Fruit fly (Drosophila melanogaster): ENCODE measurements around the gene Daxx.

The Daxx gene

dm6 chr2L:6465497-6465896 lies 15.2 kb upstream of the Daxx start, which contains the start of gene Rchy1 (continued):
- TF ChIP-seq achi (GFP tag; optimal IDR thresholded peaks at IDR 0.05) (no peak), CG6792 (GFP tag; optimal IDR thresholded peaks at IDR 0.05) (no peak), topi (GFP tag; optimal IDR thresholded peaks at IDR 0.05) (no peak), CG10631 (GFP tag; optimal IDR thresholded peaks at IDR 0.05) (no peak), CG4318 (GFP tag; optimal IDR thresholded peaks at IDR 0.05) (no peak), lz (GFP tag; optimal IDR thresholded peaks at IDR 0.05) (no peak), ss (GFP tag; optimal IDR thresholded peaks at IDR 0.05) (peak in 1 of 2 experiments; percentile 25), CG11762 (GFP tag; optimal IDR thresholded peaks at IDR 0.05; ENCODE audit: insufficient read depth) (no peak), CG31627 (GFP tag; optimal IDR thresholded peaks at IDR 0.05) (no peak), Gug (GFP tag; IDR thresholded peaks at IDR 0.05) (no peak), dsx (GFP tag; optimal IDR thresholded peaks at IDR 0.05; ENCODE audit: poor library complexity, severe bottlenecking) (no peak), cyc (GFP tag; optimal IDR thresholded peaks at IDR 0.05) (no peak), Hr38 (GFP tag; optimal IDR thresholded peaks at IDR 0.05) (no peak), esn (GFP tag; optimal IDR thresholded peaks at IDR 0.05) (no peak), fd85E (GFP tag; optimal IDR thresholded peaks at IDR 0.05) (no peak), Ets96B (tag; optimal IDR thresholded peaks at IDR 0.05) (no peak), CG10669 (GFP tag; optimal IDR thresholded peaks at IDR 0.05) (no peak), CG16779 (tag; optimal IDR thresholded peaks at IDR 0.05) (peak; percentile 34), Eip78C (GFP tag) (peak; percentile 78), CG11902 (GFP tag; optimal IDR thresholded peaks at IDR 0.05) (no peak), fkh (GFP tag; optimal IDR thresholded peaks at IDR 0.05) (no peak), eg (GFP tag; IDR thresholded peaks at IDR 0.05) (peak; percentile 67), OdsH (GFP tag; optimal IDR thresholded peaks at IDR 0.05) (no peak), CG6808 (GFP tag; optimal IDR thresholded peaks at IDR 0.05) (no peak), Sox15 (GFP tag; optimal IDR thresholded peaks at IDR 0.05) (no peak), CG7368 (GFP tag; optimal IDR thresholded peaks at IDR 0.05) (no peak), CG11294 (GFP tag; IDR thresholded peaks at IDR 0.05) (no peak; the same call in 1 of the 2 replicates)

- TF ChIP-seq lz (GFP tag; optimal IDR thresholded peaks at IDR 0.05) = no peak
- no peak for TF ChIP-seq ss (GFP tag; optimal IDR thresholded peaks at IDR 0.05)
- TF ChIP-seq fkh (GFP tag; optimal IDR thresholded peaks at IDR 0.05) = no peak
- peak; percentile 40 for TF ChIP-seq Hr39 (GFP tag; optimal IDR thresholded peaks at IDR 0.05)
- no peak for TF ChIP-seq CG8632 (GFP tag; optimal IDR thresholded peaks at IDR 0.05)
- no peak for TF ChIP-seq topi (GFP tag; optimal IDR thresholded peaks at IDR 0.05)
- no peak for TF ChIP-seq Gug (GFP tag; IDR thresholded peaks at IDR 0.05)
- no peak for TF ChIP-seq CG10631 (GFP tag; optimal IDR thresholded peaks at IDR 0.05)
- no peak for TF ChIP-seq CG11294 (GFP tag; IDR thresholded peaks at IDR 0.05)
- TF ChIP-seq Eip75B (GFP tag; optimal IDR thresholded peaks at IDR 0.05) = peak; percentile 17
- TF ChIP-seq Eip93F (GFP tag; optimal IDR thresholded peaks at IDR 0.05) = no peak
- TF ChIP-seq net (GFP tag; optimal IDR thresholded peaks at IDR 0.05) = no peak
- TF ChIP-seq CG1621 (tag; optimal IDR thresholded peaks at IDR 0.05) = no peak
- no peak for TF ChIP-seq OdsH (GFP tag; optimal IDR thresholded peaks at IDR 0.05)
- TF ChIP-seq CG10669 (GFP tag; optimal IDR thresholded peaks at IDR 0.05) = no peak
- peak; percentile 28 for TF ChIP-seq vri (GFP tag; optimal IDR thresholded peaks at IDR 0.05)
- TF ChIP-seq CG8319 (GFP tag; optimal IDR thresholded peaks at IDR 0.05) = no peak
- TF ChIP-seq Sox14 (GFP tag; optimal IDR thresholded peaks at IDR 0.05) = no peak
- no peak for TF ChIP-seq Ets96B (tag; optimal IDR thresholded peaks at IDR 0.05)
- TF ChIP-seq CG11762 (GFP tag; optimal IDR thresholded peaks at IDR 0.05; ENCODE audit: insufficient read depth) = no peak
- no peak for TF ChIP-seq CG3919 (GFP tag; optimal IDR thresholded peaks at IDR 0.05)
- no peak for TF ChIP-seq CG15336 (GFP tag; IDR thresholded peaks at IDR 0.05)
- no peak for TF ChIP-seq CG34406 (GFP tag; optimal IDR thresholded peaks at IDR 0.05)
- no peak for TF ChIP-seq cyc (GFP tag; optimal IDR thresholded peaks at IDR 0.05)
- peak; percentile 64 for TF ChIP-seq Eip78C (GFP tag)
- TF ChIP-seq dac (GFP tag; optimal IDR thresholded peaks at IDR 0.05) = no peak
- TF ChIP-seq Smox (GFP tag; optimal IDR thresholded peaks at IDR 0.05) = no peak
- no peak for TF ChIP-seq CG6276 (GFP tag; optimal IDR thresholded peaks at IDR 0.05)
- TF ChIP-seq Hr38 (GFP tag; optimal IDR thresholded peaks at IDR 0.05) = no peak
- no peak for TF ChIP-seq CG7368 (GFP tag; optimal IDR thresholded peaks at IDR 0.05)
Observed at dm6 chr2L:6467509-6467908, 13.2 kb upstream of the Daxx start, which contains the start of gene HemK1. Gene HemK1, minus strand, starts transcription at chr2L:6467698.
